Fruit fly (Drosophila melanogaster) whole organism, embryonic: ENCODE results near the gene CG15629.

Experiments
- Atf-2 ChIP-seq: fragments of 200-800 bp; sonication (Bioruptor generic); optimal IDR thresholded peaks from 2 replicates; lab custom pipeline; 2016; ENCODE audit warnings: missing biosample characterization, missing genetic modification characterization
- BEAF-32 ChIP-seq: fragments of 200-800 bp; sonication (Bioruptor generic); optimal IDR thresholded peaks from 3 replicates; lab custom pipeline; 2017; ENCODE audit warnings: missing biosample characterization, missing genetic modification characterization, mild to moderate bottlenecking, moderate library complexity, missing genetic modification reagents
- CG10267 ChIP-seq: fragments of 200-800 bp; sonication (Bioruptor generic); optimal IDR thresholded peaks from 2 replicates; lab custom pipeline; 2018; ENCODE audit warnings: missing biosample characterization, mild to moderate bottlenecking, missing genetic modification characterization, moderate library complexity
- CG11085 ChIP-seq: fragments of 200-800 bp; sonication (Bioruptor generic); IDR thresholded peaks from 2 replicates; pipeline ENCODE4 v1.3.6; 2022; ENCODE audit warnings: missing biosample characterization, missing genetic modification characterization
- CG11247 ChIP-seq: fragments of 200-800 bp; sonication (Bioruptor generic); IDR thresholded peaks from 2 replicates; pipeline ENCODE4 v1.3.6; 2022; ENCODE audit warnings: missing biosample characterization, missing genetic modification characterization
- CG11560 ChIP-seq: fragments of 200-800 bp; sonication (Bioruptor generic); IDR thresholded peaks from 3 replicates; pipeline ENCODE4 v1.3.6; 2022; ENCODE audit warnings: missing biosample characterization, missing genetic modification characterization
- CG11695 ChIP-seq: fragments of 200-800 bp; sonication (Bioruptor generic); IDR thresholded peaks from 3 replicates; pipeline ENCODE4 v1.3.6; 2022; ENCODE audit warnings: missing biosample characterization, missing genetic modification characterization
- CG1233 ChIP-seq: fragments of 200-800 bp; sonication (Bioruptor generic); optimal IDR thresholded peaks from 4 replicates; lab custom pipeline; 2018; ENCODE audit warnings: missing biosample characterization, mild to moderate bottlenecking, missing genetic modification characterization
- CG12744 ChIP-seq: fragments of 200-800 bp; sonication (Bioruptor generic); optimal IDR thresholded peaks from 2 replicates; lab custom pipeline; 2016; ENCODE audit warnings: missing biosample characterization, missing genetic modification characterization
- CG15073 ChIP-seq: fragments of 200-800 bp; sonication (Bioruptor generic); optimal IDR thresholded peaks from 2 replicates; lab custom pipeline; 2016; ENCODE audit warnings: missing biosample characterization, missing genetic modification characterization
- CG1529 ChIP-seq: fragments of 200-800 bp; sonication (Bioruptor generic); optimal IDR thresholded peaks from 3 replicates; lab custom pipeline; 2018; ENCODE audit warnings: missing biosample characterization, missing genetic modification characterization
- CG15479 ChIP-seq: fragments of 200-800 bp; sonication (Bioruptor generic); optimal IDR thresholded peaks from 3 replicates; lab custom pipeline; 2019; ENCODE audit warnings: missing biosample characterization, mild to moderate bottlenecking, missing genetic modification characterization, moderate library complexity
- CG15696 ChIP-seq: fragments of 200-800 bp; sonication (Bioruptor generic); optimal IDR thresholded peaks from 2 replicates; lab custom pipeline; 2019; ENCODE audit warnings: missing biosample characterization, mild to moderate bottlenecking, missing genetic modification characterization, moderate library complexity
- CG1602 ChIP-seq: fragments of 200-800 bp; sonication (Bioruptor generic); optimal IDR thresholded peaks from 3 replicates; lab custom pipeline; 2016; ENCODE audit warnings: missing biosample characterization, missing genetic modification characterization
- CG17186 ChIP-seq: fragments of 200-800 bp; sonication (Bioruptor generic); optimal IDR thresholded peaks from 3 replicates; lab custom pipeline; 2017; ENCODE audit warnings: missing biosample characterization, missing genetic modification reagents, missing genetic modification characterization
- CG2116 ChIP-seq: fragments of 200-800 bp; sonication (Bioruptor generic); optimal IDR thresholded peaks from 3 replicates; lab custom pipeline; 2018; ENCODE audit warnings: missing biosample characterization, mild to moderate bottlenecking, missing genetic modification characterization
- CG2678 ChIP-seq: fragments of 200-800 bp; sonication (Bioruptor generic); optimal IDR thresholded peaks from 3 replicates; lab custom pipeline; 2019; ENCODE audit warnings: missing biosample characterization, mild to moderate bottlenecking, missing genetic modification characterization, moderate library complexity
- CG30020 ChIP-seq: fragments of 200-800 bp; optimal IDR thresholded peaks from 2 replicates; lab custom pipeline; 2019; ENCODE audit warnings: missing biosample characterization, mild to moderate bottlenecking, missing genetic modification characterization, moderate library complexity
- CG4730 ChIP-seq: fragments of 200-800 bp; sonication (Bioruptor generic); IDR thresholded peaks from 2 replicates; pipeline ENCODE4 v1.3.6; 2022; ENCODE audit warnings: missing biosample characterization, missing genetic modification characterization
- CG7987 ChIP-seq: fragments of 200-800 bp; sonication (Bioruptor generic); optimal IDR thresholded peaks from 2 replicates; lab custom pipeline; 2018; ENCODE audit warnings: missing biosample characterization, mild to moderate bottlenecking, missing genetic modification characterization, moderate library complexity
- CG8089 ChIP-seq: fragments of 200-800 bp; sonication (Bioruptor generic); optimal IDR thresholded peaks from 3 replicates; lab custom pipeline; 2016; ENCODE audit warnings: missing biosample characterization, missing genetic modification characterization
- CHES-1-like ChIP-seq: fragments of 200-800 bp; sonication (Bioruptor generic); optimal IDR thresholded peaks from 2 replicates; lab custom pipeline; 2016; ENCODE audit warnings: missing biosample characterization, missing genetic modification characterization
- CTCF ChIP-seq: fragments of 200-800 bp; sonication (Bioruptor generic); optimal IDR thresholded peaks from 2 replicates; lab custom pipeline; 2017; ENCODE audit warnings: missing biosample characterization, mild to moderate bottlenecking, missing genetic modification characterization, moderate library complexity
- CkIIα-i1 ChIP-seq: fragments of 200-800 bp; sonication (Bioruptor generic); IDR thresholded peaks from 2 replicates; pipeline ENCODE4 v1.3.6; 2022; ENCODE audit warnings: missing biosample characterization, missing genetic modification characterization
- D19B ChIP-seq: fragments of 200-800 bp; sonication (Bioruptor generic); optimal IDR thresholded peaks from 2 replicates; lab custom pipeline; 2017; ENCODE audit warnings: missing biosample characterization, mild to moderate bottlenecking, missing genetic modification characterization
- H2.0 ChIP-seq: fragments of 200-800 bp; sonication (Bioruptor generic); IDR thresholded peaks from 2 replicates; pipeline ENCODE4 v1.3.6; 2022; ENCODE audit warnings: missing biosample characterization, missing genetic modification characterization
- HLH54F ChIP-seq: fragments of 200-800 bp; sonication (Bioruptor generic); optimal IDR thresholded peaks from 3 replicates; lab custom pipeline; 2016; ENCODE audit warnings: missing biosample characterization, missing genetic modification characterization
- Hr3 ChIP-seq: fragments of 200-800 bp; sonication (Bioruptor generic); optimal IDR thresholded peaks from 3 replicates; lab custom pipeline; 2016; ENCODE audit warnings: missing biosample characterization, missing genetic modification characterization
- Mes4 ChIP-seq: fragments of 200-800 bp; sonication (Bioruptor generic); optimal IDR thresholded peaks from 2 replicates; lab custom pipeline; 2016; ENCODE audit warnings: missing biosample characterization, missing genetic modification characterization
- NC2β ChIP-seq: fragments of 200-800 bp; sonication (Bioruptor generic); optimal IDR thresholded peaks from 2 replicates; lab custom pipeline; 2016; ENCODE audit warnings: missing biosample characterization, missing genetic modification characterization
- Nf-YC ChIP-seq: fragments of 200-800 bp; optimal IDR thresholded peaks from 3 replicates; lab custom pipeline; 2019; ENCODE audit warnings: missing biosample characterization, mild to moderate bottlenecking, missing genetic modification characterization, moderate library complexity
- Rfx ChIP-seq: fragments of 200-800 bp; sonication (Bioruptor generic); IDR thresholded peaks from 2 replicates; pipeline ENCODE4 v1.3.6; 2022; ENCODE audit warnings: missing biosample characterization, missing genetic modification characterization
- Scr ChIP-seq: fragments of 200-800 bp; sonication (Bioruptor generic); IDR thresholded peaks from 2 replicates; pipeline ENCODE4 v1.3.6; 2022; ENCODE audit warnings: missing biosample characterization, missing genetic modification characterization; ENCODE audit not compliant: partially characterized antibody
- Sin3A ChIP-seq: fragments of >200 bp; optimal IDR thresholded peaks from 2 replicates; lab custom pipeline; 2018
- Xrp1 ChIP-seq: fragments of 200-800 bp; sonication (Bioruptor generic); IDR thresholded peaks from 2 replicates; pipeline ENCODE4 v1.3.6; 2022; ENCODE audit warnings: missing biosample characterization, missing genetic modification characterization
- abd-A ChIP-seq: fragments of 200-800 bp; sonication (Bioruptor generic); optimal IDR thresholded peaks from 3 replicates; lab custom pipeline; 2019; ENCODE audit warnings: missing biosample characterization, mild to moderate bottlenecking, missing genetic modification characterization, moderate library complexity
- ac ChIP-seq: fragments of 200-800 bp; sonication (Bioruptor generic); optimal IDR thresholded peaks from 3 replicates; lab custom pipeline; 2017; ENCODE audit warnings: missing biosample characterization, mild to moderate bottlenecking, missing genetic modification characterization
- al ChIP-seq: fragments of 200-800 bp; sonication (Bioruptor generic); IDR thresholded peaks from 2 replicates; pipeline ENCODE4 v1.3.6; 2022; ENCODE audit warnings: missing biosample characterization, missing genetic modification characterization
- ap ChIP-seq: fragments of 200-800 bp; sonication (Bioruptor generic); IDR thresholded peaks from 2 replicates; pipeline ENCODE4 v1.3.6; 2022; ENCODE audit warnings: missing biosample characterization, missing genetic modification characterization
- chif ChIP-seq, 2 experiments: fragments of 200-800 bp; sonication (Bioruptor generic); optimal IDR thresholded peaks; 3 replicates each; lab custom pipeline; 2016; ENCODE audit warnings: missing biosample characterization in 2 of 2, missing genetic modification characterization in 2 of 2
- chn ChIP-seq: fragments of 200-800 bp; sonication (Bioruptor generic); optimal IDR thresholded peaks from 2 replicates; lab custom pipeline; 2016; ENCODE audit warnings: missing biosample characterization, missing genetic modification characterization
- eve ChIP-seq, 2 experiments: fragments of >200 bp; optimal IDR thresholded peaks; 2 replicates each; lab custom pipeline; 2017; ENCODE audit warnings: missing biosample characterization in 2 of 2, missing genetic modification characterization in 2 of 2
- her ChIP-seq: fragments of 200-800 bp; sonication (Bioruptor generic); optimal IDR thresholded peaks from 2 replicates; lab custom pipeline; 2016; ENCODE audit warnings: missing biosample characterization, missing genetic modification characterization
- hth ChIP-seq: fragments of >200 bp; optimal IDR thresholded peaks from 2 replicates; lab custom pipeline; 2017; ENCODE audit warnings: inconsistent platforms
- jing ChIP-seq: fragments of 200-800 bp; sonication (Bioruptor generic); optimal IDR thresholded peaks from 2 replicates; lab custom pipeline; 2018; ENCODE audit warnings: missing biosample characterization, mild to moderate bottlenecking, missing genetic modification characterization
- klu ChIP-seq: fragments of 200-800 bp; sonication (Bioruptor generic); IDR thresholded peaks from 2 replicates; pipeline ENCODE4 v1.3.6; 2022; ENCODE audit warnings: missing biosample characterization, missing genetic modification characterization
- maf-S ChIP-seq: fragments of 200-800 bp; sonication (Bioruptor generic); optimal IDR thresholded peaks from 2 replicates; lab custom pipeline; 2016; ENCODE audit warnings: missing biosample characterization, missing genetic modification characterization
- mam ChIP-seq: fragments of 200-800 bp; sonication (Bioruptor generic); optimal IDR thresholded peaks from 3 replicates; lab custom pipeline; 2016; ENCODE audit warnings: missing biosample characterization, missing genetic modification characterization
- psq ChIP-seq: fragments of 200-800 bp; sonication (Bioruptor generic); optimal IDR thresholded peaks from 2 replicates; lab custom pipeline; 2017; ENCODE audit warnings: missing biosample characterization, missing genetic modification characterization
- run ChIP-seq: fragments of 200-800 bp; sonication (Bioruptor generic); optimal IDR thresholded peaks from 3 replicates; lab custom pipeline; 2018; ENCODE audit warnings: missing biosample characterization, mild to moderate bottlenecking, missing genetic modification characterization
- sima ChIP-seq: fragments of 200-800 bp; sonication (Bioruptor generic); optimal IDR thresholded peaks from 2 replicates; lab custom pipeline; 2016; ENCODE audit warnings: missing biosample characterization, missing genetic modification characterization
- so ChIP-seq: fragments of 200-800 bp; sonication (Bioruptor generic); IDR thresholded peaks from 3 replicates; pipeline ENCODE4 v1.3.6; 2022; ENCODE audit warnings: missing biosample characterization, missing genetic modification characterization
- ssp ChIP-seq: fragments of 200-800 bp; sonication (Bioruptor generic); IDR thresholded peaks from 2 replicates; pipeline ENCODE4 v1.3.6; 2022; ENCODE audit warnings: missing biosample characterization, missing genetic modification characterization
- tin ChIP-seq: fragments of 200-800 bp; sonication (Bioruptor generic); optimal IDR thresholded peaks from 3 replicates; lab custom pipeline; 2016; ENCODE audit warnings: missing biosample characterization, missing genetic modification characterization
- vvl ChIP-seq: fragments of 200-800 bp; sonication (Bioruptor generic); IDR thresholded peaks from 2 replicates; pipeline ENCODE4 v1.3.6; 2022; ENCODE audit warnings: missing biosample characterization, missing genetic modification characterization
- zfh1 ChIP-seq: fragments of 200-800 bp; sonication (Bioruptor generic); IDR thresholded peaks from 3 replicates; pipeline ENCODE4 v1.3.6; 2022; ENCODE audit warnings: missing biosample characterization, missing genetic modification characterization

CG15629 gene

dm6 chr2L:4794524-4794804 is 18.3 kb upstream of the CG15629 start, which contains the start of gene CG3294 (continued):
- TF ChIP-seq CHES-1-like (no peak), Hr3 (GFP tag; lab: Kevin White, UChicago) (no peak), CG10267 (tag; lab: Kevin White, UChicago) (peak; percentile 3), maf-S (GFP tag; lab: Kevin White, UChicago) (no peak), psq (GFP tag; lab: Kevin White, UChicago) (no peak), CG7987 (GFP tag; lab: Kevin White, UChicago) (no peak), CG17186 (GFP tag; lab: Kevin White, UChicago) (no peak), CG12744 (GFP tag; lab: Kevin White, UChicago) (no peak), zfh1 (GFP tag; lab: Robert Waterston, UW) (no peak), Nf-YC (peak; percentile 18), hth (no peak), CG30020 (peak; percentile 41), CTCF (GFP tag; lab: Kevin White, UChicago) (peak; percentile 30), al (GFP tag; lab: Robert Waterston, UW) (no peak), so (GFP tag; lab: Robert Waterston, UW) (no peak), H2.0 (GFP tag; lab: Robert Waterston, UW) (no peak), klu (GFP tag; lab: Robert Waterston, UW) (no peak), Scr (GFP tag; lab: Robert Waterston, UW) (peak; percentile 15; the same call in 1 of the 2 replicates), chn (GFP tag; lab: Kevin White, UChicago) (no peak), ssp (no peak), HLH54F (GFP tag; lab: Kevin White, UChicago) (no peak), CG11560 (tag; lab: Robert Waterston, UW) (no peak), D19B (peak; percentile 61), CkIIα-i1 (GFP tag; lab: Robert Waterston, UW) (no peak), Sin3A (no peak), eve (GFP tag; optimal IDR thresholded peaks at IDR 0.05; lab: Kevin White, UChicago) (no peak), Mes4 (GFP tag; lab: Kevin White, UChicago) (no peak), abd-A (no peak), Xrp1 (no peak), CG8089 (GFP tag; lab: Kevin White, UChicago) (no peak), CG2678 (tag; lab: Kevin White, UChicago) (no peak), sima (no peak), Rfx (GFP tag; lab: Robert Waterston, UW) (no peak), CG11247 (GFP tag; lab: Robert Waterston, UW) (no peak), CG15696 (tag; lab: Kevin White, UChicago) (no peak), ac (GFP tag; lab: Kevin White, UChicago) (no peak), CG2116 (GFP tag; lab: Kevin White, UChicago) (peak; percentile 25), mam (GFP tag; lab: Kevin White, UChicago) (no peak), CG4730 (GFP tag; lab: Robert Waterston, UW) (no peak), tin (no peak), CG1602 (GFP tag; lab: Kevin White, UChicago) (no peak), Atf-2 (GFP tag; lab: Kevin White, UChicago) (no peak), vvl (GFP tag; lab: Robert Waterston, UW) (no peak), CG1233 (GFP tag; lab: Kevin White, UChicago) (no peak), CG15073 (GFP tag; lab: Kevin White, UChicago) (no peak), chif (GFP tag; optimal IDR thresholded peaks at IDR 0.05; lab: Kevin White, UChicago) (no peak), BEAF-32 (GFP tag; lab: Kevin White, UChicago) (peak; percentile 26), CG11695 (GFP tag; lab: Robert Waterston, UW) (no peak), NC2β (GFP tag; lab: Kevin White, UChicago) (no peak), CG1529 (GFP tag; lab: Kevin White, UChicago) (no peak), CG15479 (GFP tag; lab: Kevin White, UChicago) (no peak), her (GFP tag; lab: Kevin White, UChicago) (peak; percentile 98), ap (no peak), jing (GFP tag; lab: Kevin White, UChicago) (no peak), run (no peak), CG11085 (GFP tag; lab: Robert Waterston, UW) (no peak)
